Fruit fly (Drosophila melanogaster) whole organism, embryonic: ENCODE measurements around the gene amn.

ENCODE experiments used
- Asciz ChIP-seq: fragments of 200-800 bp; sonication (Bioruptor generic); optimal IDR thresholded peaks from 2 replicates; lab custom pipeline; 2017; ENCODE audit warnings: missing biosample characterization, mild to moderate bottlenecking, missing genetic modification characterization, missing genetic modification reagents
- Atf-2 ChIP-seq: fragments of 200-800 bp; sonication (Bioruptor generic); optimal IDR thresholded peaks from 2 replicates; lab custom pipeline; 2016; ENCODE audit warnings: missing biosample characterization, missing genetic modification characterization
- CG1024 ChIP-seq: fragments of 200-800 bp; sonication (Bioruptor generic); IDR thresholded peaks from 2 replicates; pipeline ENCODE4 v1.3.6; 2022; ENCODE audit warnings: missing biosample characterization, missing genetic modification characterization
- CG11093 ChIP-seq: fragments of 200-800 bp; sonication (Bioruptor generic); IDR thresholded peaks from 3 replicates; pipeline ENCODE4 v1.3.6; 2022; ENCODE audit warnings: missing biosample characterization, missing genetic modification characterization
- CG11247 ChIP-seq: fragments of 200-800 bp; sonication (Bioruptor generic); IDR thresholded peaks from 2 replicates; pipeline ENCODE4 v1.3.6; 2022; ENCODE audit warnings: missing biosample characterization, missing genetic modification characterization
- CG11696 ChIP-seq: fragments of 200-800 bp; sonication (Bioruptor generic); IDR thresholded peaks from 2 replicates; pipeline ENCODE4 v1.3.6; 2022; ENCODE audit warnings: missing biosample characterization, missing genetic modification characterization
- CG11723 ChIP-seq: fragments of 200-800 bp; sonication (Bioruptor generic); optimal IDR thresholded peaks from 2 replicates; lab custom pipeline; 2017; ENCODE audit warnings: missing biosample characterization, mild to moderate bottlenecking, missing genetic modification characterization
- CG12219 ChIP-seq: fragments of 200-800 bp; sonication (Bioruptor generic); optimal IDR thresholded peaks from 3 replicates; lab custom pipeline; 2018; ENCODE audit warnings: missing biosample characterization, mild to moderate bottlenecking, missing genetic modification characterization
- CG1792 ChIP-seq: fragments of 200-800 bp; sonication (Bioruptor generic); optimal IDR thresholded peaks from 2 replicates; lab custom pipeline; 2016; ENCODE audit warnings: missing biosample characterization, missing genetic modification characterization
- CG18011 ChIP-seq: fragments of 200-800 bp; sonication (Bioruptor generic); optimal IDR thresholded peaks from 2 replicates; lab custom pipeline; 2017; ENCODE audit warnings: missing biosample characterization, missing genetic modification characterization, mild to moderate bottlenecking, moderate library complexity, missing genotype
- CG2678 ChIP-seq: fragments of 200-800 bp; sonication (Bioruptor generic); optimal IDR thresholded peaks from 3 replicates; lab custom pipeline; 2019; ENCODE audit warnings: missing biosample characterization, mild to moderate bottlenecking, missing genetic modification characterization, moderate library complexity
- CG3281 ChIP-seq: fragments of 200-800 bp; sonication (Bioruptor generic); optimal IDR thresholded peaks from 3 replicates; lab custom pipeline; 2017; ENCODE audit warnings: missing biosample characterization, mild to moderate bottlenecking, missing genetic modification characterization
- CG3407 ChIP-seq: fragments of 200-800 bp; sonication (Bioruptor generic); optimal IDR thresholded peaks from 2 replicates; lab custom pipeline; 2018; ENCODE audit warnings: missing biosample characterization, mild to moderate bottlenecking, missing genetic modification characterization
- CG4328 ChIP-seq: fragments of 200-800 bp; sonication (Bioruptor generic); optimal IDR thresholded peaks from 3 replicates; lab custom pipeline; 2017; ENCODE audit warnings: missing biosample characterization, missing genetic modification reagents, missing genetic modification characterization
- CG5953 ChIP-seq: fragments of 200-800 bp; sonication (Bioruptor generic); IDR thresholded peaks from 2 replicates; pipeline ENCODE4 v1.3.6; 2022; ENCODE audit warnings: missing biosample characterization, missing genetic modification characterization
- CG6854 ChIP-seq: fragments of 200-800 bp; sonication (Bioruptor generic); optimal IDR thresholded peaks from 3 replicates; lab custom pipeline; 2017; ENCODE audit warnings: missing biosample characterization, mild to moderate bottlenecking, missing genetic modification characterization
- CG8944 ChIP-seq: fragments of 200-800 bp; sonication (Bioruptor generic); optimal IDR thresholded peaks from 3 replicates; lab custom pipeline; 2016; ENCODE audit warnings: missing biosample characterization, missing genetic modification characterization
- CG9609 ChIP-seq: fragments of 200-800 bp; sonication (Bioruptor generic); optimal IDR thresholded peaks from 3 replicates; lab custom pipeline; 2016; ENCODE audit warnings: missing biosample characterization, missing genetic modification characterization
- CG9817 ChIP-seq: fragments of 200-800 bp; sonication (Bioruptor generic); optimal IDR thresholded peaks from 2 replicates; lab custom pipeline; 2018; ENCODE audit warnings: missing biosample characterization, mild to moderate bottlenecking, missing genetic modification characterization, moderate library complexity
- Camta ChIP-seq: fragments of 200-800 bp; sonication (Bioruptor generic); optimal IDR thresholded peaks from 2 replicates; lab custom pipeline; 2016; ENCODE audit warnings: missing biosample characterization, missing genetic modification characterization
- Eip74EF ChIP-seq, 2 experiments: fragments of 200-800 bp in 1 of 2; fragments of >200 bp in 1 of 2; sonication (Bioruptor generic) in 1 of 2; optimal IDR thresholded peaks; 2 replicates each; lab custom pipeline; 2017 to 2019; ENCODE audit warnings: missing biosample characterization in 2 of 2, missing genetic modification characterization in 2 of 2, mild to moderate bottlenecking in 1 of 2, moderate library complexity in 1 of 2
- MBD-R2 ChIP-seq: fragments of 200-800 bp; sonication (Bioruptor generic); IDR thresholded peaks from 2 replicates; pipeline ENCODE4 v1.3.6; 2022; ENCODE audit warnings: missing biosample characterization, missing genetic modification characterization
- Mrtf ChIP-seq: fragments of 200-800 bp; sonication (Bioruptor generic); IDR thresholded peaks from 3 replicates; pipeline ENCODE4 v1.3.6; 2022; ENCODE audit warnings: missing biosample characterization, missing genetic modification characterization
- Six4 ChIP-seq: fragments of 200-800 bp; sonication (Bioruptor generic); optimal IDR thresholded peaks from 2 replicates; lab custom pipeline; 2016; ENCODE audit warnings: missing biosample characterization, missing genetic modification characterization
- Tbp ChIP-seq: fragments of >200 bp; optimal IDR thresholded peaks from 2 replicates; lab custom pipeline; 2018; ENCODE audit warnings: missing biosample characterization, missing genetic modification characterization
- Trl ChIP-seq, 3 experiments: fragments of >200 bp in 2 of 3; fragments of 200-800 bp in 1 of 3; sonication (Bioruptor generic) in 1 of 3; optimal IDR thresholded peaks; 2 replicates in 1 of 3; 3 replicates in 2 of 3; lab custom pipeline; 2016 to 2017; ENCODE audit warnings: missing biosample characterization in 1 of 3, missing genetic modification characterization in 1 of 3
- Vsx1 ChIP-seq: fragments of 200-800 bp; sonication (Bioruptor generic); optimal IDR thresholded peaks from 2 replicates; lab custom pipeline; 2017; ENCODE audit warnings: missing biosample characterization, mild to moderate bottlenecking, missing genetic modification characterization, missing genetic modification reagents
- Xbp1 ChIP-seq: fragments of 200-800 bp; sonication (Bioruptor generic); optimal IDR thresholded peaks from 3 replicates; lab custom pipeline; 2016; ENCODE audit warnings: missing biosample characterization, mild to moderate bottlenecking, missing genetic modification characterization
- bcd ChIP-seq: fragments of 200-800 bp; sonication (Bioruptor generic); optimal IDR thresholded peaks from 2 replicates; lab custom pipeline; 2017; ENCODE audit warnings: missing biosample characterization, mild to moderate bottlenecking, missing genetic modification characterization
- chif ChIP-seq, 2 experiments: fragments of 200-800 bp; sonication (Bioruptor generic); optimal IDR thresholded peaks; 3 replicates each; lab custom pipeline; 2016; ENCODE audit warnings: missing biosample characterization in 2 of 2, missing genetic modification characterization in 2 of 2
- crol ChIP-seq: fragments of 200-800 bp; sonication (Bioruptor generic); IDR thresholded peaks from 2 replicates; pipeline ENCODE4 v1.3.6; 2022; ENCODE audit warnings: missing biosample characterization, missing genetic modification characterization
- danr ChIP-seq: fragments of 200-800 bp; sonication (Bioruptor generic); IDR thresholded peaks from 2 replicates; pipeline ENCODE4 v1.3.6; 2022; ENCODE audit warnings: missing biosample characterization, missing genetic modification characterization
- esg ChIP-seq: fragments of 200-800 bp; sonication (Bioruptor generic); conservative IDR thresholded peaks from 2 replicates; pipeline ENCODE4 v1.3.6; 2022; ENCODE audit warnings: missing biosample characterization, missing genetic modification characterization
- fd3F ChIP-seq: fragments of 200-800 bp; sonication (Bioruptor generic); optimal IDR thresholded peaks from 2 replicates; lab custom pipeline; 2018; ENCODE audit warnings: missing biosample characterization, mild to moderate bottlenecking, missing genetic modification characterization, moderate library complexity
- fru ChIP-seq: fragments of >200 bp; optimal IDR thresholded peaks from 2 replicates; lab custom pipeline; 2017
- hkb ChIP-seq, 2 experiments: fragments of 200-800 bp in 1 of 2; fragments of >200 bp in 1 of 2; sonication (Bioruptor generic) in 1 of 2; IDR thresholded peaks in 1 of 2; optimal IDR thresholded peaks in 1 of 2; 2 replicates each; pipeline versions ENCODE4 v1.3.6 to Lab custom; 2017 to 2022; ENCODE audit warnings: missing biosample characterization in 1 of 2, missing genetic modification characterization in 1 of 2
- jigr1 ChIP-seq: fragments of 200-800 bp; sonication (Bioruptor generic); IDR thresholded peaks from 3 replicates; pipeline ENCODE4 v1.3.6; 2022; ENCODE audit warnings: missing biosample characterization, missing genetic modification characterization
- mld ChIP-seq: fragments of 200-800 bp; sonication (Bioruptor generic); IDR thresholded peaks from 3 replicates; pipeline ENCODE4 v1.3.6; 2022; ENCODE audit warnings: missing biosample characterization, missing genetic modification characterization; ENCODE audit not compliant: partially characterized antibody
- nau ChIP-seq: fragments of 200-800 bp; sonication (Bioruptor generic); optimal IDR thresholded peaks from 3 replicates; lab custom pipeline; 2017; ENCODE audit warnings: missing biosample characterization, mild to moderate bottlenecking, missing genetic modification characterization, missing genetic modification reagents
- oc ChIP-seq: fragments of 200-800 bp; sonication (Bioruptor generic); optimal IDR thresholded peaks from 2 replicates; lab custom pipeline; 2018; ENCODE audit warnings: missing biosample characterization, mild to moderate bottlenecking, missing genetic modification characterization, moderate library complexity
- otp ChIP-seq: fragments of 200-800 bp; sonication (Bioruptor generic); IDR thresholded peaks from 3 replicates; pipeline ENCODE4, ENCODE4 v1.3.6; 2022; ENCODE audit warnings: missing biosample characterization, missing genetic modification characterization
- psq ChIP-seq: fragments of 200-800 bp; sonication (Bioruptor generic); optimal IDR thresholded peaks from 2 replicates; lab custom pipeline; 2017; ENCODE audit warnings: missing biosample characterization, missing genetic modification characterization
- sob ChIP-seq: fragments of 200-800 bp; sonication (Bioruptor generic); IDR thresholded peaks from 2 replicates; pipeline ENCODE4 v1.3.6; 2022; ENCODE audit warnings: missing biosample characterization, missing genetic modification characterization
- ssp ChIP-seq: fragments of 200-800 bp; sonication (Bioruptor generic); IDR thresholded peaks from 2 replicates; pipeline ENCODE4 v1.3.6; 2022; ENCODE audit warnings: missing biosample characterization, missing genetic modification characterization
- tgo ChIP-seq: fragments of 200-800 bp; sonication (Bioruptor generic); IDR thresholded peaks from 3 replicates; pipeline ENCODE4 v1.3.6; 2022; ENCODE audit warnings: missing biosample characterization, missing genetic modification characterization
- toy ChIP-seq: fragments of 200-800 bp; sonication (Bioruptor generic); IDR thresholded peaks from 2 replicates; pipeline ENCODE4 v1.3.6; 2022; ENCODE audit warnings: missing biosample characterization, missing genetic modification characterization
- trem ChIP-seq: fragments of 200-800 bp; optimal IDR thresholded peaks from 3 replicates; lab custom pipeline; 2019; ENCODE audit warnings: missing biosample characterization, mild to moderate bottlenecking, missing genetic modification characterization, moderate library complexity
- trh ChIP-seq: fragments of 200-800 bp; sonication (Bioruptor generic); optimal IDR thresholded peaks from 2 replicates; lab custom pipeline; 2016; ENCODE audit warnings: missing biosample characterization, missing genetic modification characterization
- tx ChIP-seq: fragments of 200-800 bp; sonication (Bioruptor generic); optimal IDR thresholded peaks from 2 replicates; lab custom pipeline; 2016; ENCODE audit warnings: missing biosample characterization, missing genetic modification characterization
- yki ChIP-seq: fragments of >200 bp; optimal IDR thresholded peaks from 3 replicates; lab custom pipeline; 2018
- zf30C ChIP-seq: fragments of 200-800 bp; sonication (Bioruptor generic); optimal IDR thresholded peaks from 3 replicates; lab custom pipeline; 2018; ENCODE audit warnings: missing biosample characterization, mild to moderate bottlenecking, missing genetic modification characterization

amn gene

DNA sequence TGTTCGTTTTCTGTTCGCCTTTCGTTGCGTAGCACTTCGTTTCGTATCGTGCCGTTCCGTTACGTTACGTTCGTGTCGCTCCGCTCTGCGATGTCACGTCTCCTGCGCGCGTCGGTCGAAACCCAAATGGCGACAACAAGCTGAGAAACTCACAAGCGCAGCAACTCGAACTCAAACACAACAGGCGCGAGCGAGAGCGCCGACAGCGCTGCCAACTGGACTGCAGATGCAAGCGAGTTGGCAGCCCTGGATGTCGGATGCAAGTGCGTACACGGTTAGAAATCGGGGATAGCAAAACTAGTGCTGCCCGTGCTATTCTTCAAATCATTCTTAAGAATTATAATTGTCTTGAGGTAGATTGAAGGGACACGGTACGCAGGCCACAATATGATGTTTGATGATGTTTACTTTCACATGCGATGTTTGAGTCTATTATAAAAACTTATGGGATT lies 41.5 kb downstream of the amn start (continued):
- TF ChIP-seq fd3F, result peak; percentile 45
- TF ChIP-seq mld (GFP tag; lab: Robert Waterston, UW), result 0 out of 3 replicates have a peak, but pooled peaks have one; percentile 58
- TF ChIP-seq Six4 (GFP tag; lab: Kevin White, UChicago), result peak; percentile 66
- no peak for TF ChIP-seq Tbp (GFP tag; lab: Kevin White, UChicago)
- TF ChIP-seq hkb (optimal IDR thresholded peaks at IDR 0.05; lab: Kevin White, UChicago), result no peak
- peak; percentile 77 for TF ChIP-seq hkb (GFP tag; IDR thresholded peaks at IDR 0.05; lab: Robert Waterston, UW)
- no peak for TF ChIP-seq fru (lab: Kevin White, UChicago)
- TF ChIP-seq danr (GFP tag; lab: Robert Waterston, UW), result peak; percentile 39; the same call in 1 of the 2 replicates
- TF ChIP-seq CG6854 (GFP tag; lab: Kevin White, UChicago), result peak; percentile 23
- peak; percentile 59 for TF ChIP-seq CG9817 (tag; lab: Kevin White, UChicago)
- TF ChIP-seq CG3281 (GFP tag; lab: Kevin White, UChicago), result peak; percentile 51
- peak; percentile 64; the same call in 2 of the 3 replicates for TF ChIP-seq otp (GFP tag; lab: Robert Waterston, UW)
- peak; percentile 76 for TF ChIP-seq CG5953
- peak; percentile 2 for TF ChIP-seq psq (GFP tag; lab: Kevin White, UChicago)
- peak; percentile 100 for TF ChIP-seq trem (tag; lab: Kevin White, UChicago)
- TF ChIP-seq toy (GFP tag; lab: Robert Waterston, UW), result no peak
- TF ChIP-seq Atf-2, result peak; percentile 59
- peak; percentile 72 for TF ChIP-seq tx (GFP tag; lab: Kevin White, UChicago)
- TF ChIP-seq CG1024, result peak; percentile 54
- peak; percentile 66 for TF ChIP-seq CG9609 (GFP tag; lab: Kevin White, UChicago)
- peak; percentile 56 for TF ChIP-seq trh
- TF ChIP-seq ssp, result peak; percentile 48
- peak; percentile 25 for TF ChIP-seq oc (tag; lab: Kevin White, UChicago)
- peak; percentile 60; the same call in 1 of the 3 replicates for TF ChIP-seq CG11093 (GFP tag; lab: Robert Waterston, UW)
- TF ChIP-seq chif (GFP tag; optimal IDR thresholded peaks at IDR 0.05; lab: Kevin White, UChicago), result peak; percentile 62 to 72
- peak; percentile 2 for TF ChIP-seq CG3407 (GFP tag; lab: Kevin White, UChicago)
- TF ChIP-seq nau, result no peak
- TF ChIP-seq bcd (GFP tag; lab: Kevin White, UChicago), result peak; percentile 69
- TF ChIP-seq sob, result peak; percentile 65
- no peak for TF ChIP-seq Eip74EF (GFP tag; optimal IDR thresholded peaks at IDR 0.05; lab: Kevin White, UChicago)
- no peak for TF ChIP-seq CG4328
- TF ChIP-seq Asciz (GFP tag; lab: Kevin White, UChicago), result no peak
- TF ChIP-seq MBD-R2 (GFP tag; lab: Robert Waterston, UW), result peak; percentile 61
- peak; percentile 69 for TF ChIP-seq Camta (GFP tag; lab: Kevin White, UChicago)
- peak; percentile 69 for TF ChIP-seq esg (GFP tag; lab: Robert Waterston, UW)
- peak; percentile 43 for TF ChIP-seq CG11723
- TF ChIP-seq Vsx1, result peak; percentile 7
- TF ChIP-seq CG11696 (GFP tag; lab: Robert Waterston, UW), result no peak
- peak; percentile 99 for TF ChIP-seq zf30C (GFP tag; lab: Kevin White, UChicago)
- peak; percentile 45 to 49 for TF ChIP-seq Trl (optimal IDR thresholded peaks at IDR 0.05; lab: Kevin White, UChicago)
- TF ChIP-seq Trl (GFP tag; optimal IDR thresholded peaks at IDR 0.05; lab: Kevin White, UChicago), result peak; percentile 56
- TF ChIP-seq jigr1, result no peak
- peak; percentile 80 for TF ChIP-seq tgo (GFP tag; lab: Robert Waterston, UW)
- TF ChIP-seq CG2678 (tag; lab: Kevin White, UChicago), result peak; percentile 68
- TF ChIP-seq CG12219, result peak; percentile 57
- peak; percentile 55 for TF ChIP-seq CG1792 (GFP tag; lab: Kevin White, UChicago)
- TF ChIP-seq crol, result peak; percentile 54
- TF ChIP-seq Mrtf (GFP tag; lab: Robert Waterston, UW), result peak; percentile 69; the same call in 2 of the 3 replicates
- TF ChIP-seq yki, result no peak
- peak; percentile 64 for TF ChIP-seq CG11247 (GFP tag; lab: Robert Waterston, UW)
- TF ChIP-seq Xbp1 (GFP tag; lab: Kevin White, UChicago), result peak; percentile 84
- TF ChIP-seq CG18011 (GFP tag; lab: Kevin White, UChicago), result peak; percentile 37
- peak; percentile 73 for TF ChIP-seq CG8944 (GFP tag; lab: Kevin White, UChicago)
